Fruit fly (Drosophila melanogaster) Kc167 (cell line): Measurements from ENCODE around the gene Myo95E.

Experiments
- Myc ChIP-seq: fragments of >200 bp; optimal IDR thresholded peaks from 2 replicates; lab custom pipeline; 2017; ENCODE audit warnings: missing external identifiers
- Sin3A ChIP-seq: fragments of >200 bp; optimal IDR thresholded peaks from 2 replicates; lab custom pipeline; 2018; ENCODE audit warnings: missing external identifiers
- h ChIP-seq: fragments of >200 bp; optimal IDR thresholded peaks from 3 replicates; lab custom pipeline; 2018; ENCODE audit warnings: missing external identifiers
- insv ChIP-seq: fragments of >200 bp; optimal IDR thresholded peaks from 3 replicates; lab custom pipeline; 2018; ENCODE audit warnings: missing external identifiers
- psq ChIP-seq: fragments of >200 bp; optimal IDR thresholded peaks from 2 replicates; lab custom pipeline; 2017; ENCODE audit warnings: missing external identifiers
- ttk ChIP-seq: sonication (Bioruptor generic); optimal IDR thresholded peaks from 2 replicates; lab custom pipeline; 2017; ENCODE audit warnings: missing external identifiers

DNA sequence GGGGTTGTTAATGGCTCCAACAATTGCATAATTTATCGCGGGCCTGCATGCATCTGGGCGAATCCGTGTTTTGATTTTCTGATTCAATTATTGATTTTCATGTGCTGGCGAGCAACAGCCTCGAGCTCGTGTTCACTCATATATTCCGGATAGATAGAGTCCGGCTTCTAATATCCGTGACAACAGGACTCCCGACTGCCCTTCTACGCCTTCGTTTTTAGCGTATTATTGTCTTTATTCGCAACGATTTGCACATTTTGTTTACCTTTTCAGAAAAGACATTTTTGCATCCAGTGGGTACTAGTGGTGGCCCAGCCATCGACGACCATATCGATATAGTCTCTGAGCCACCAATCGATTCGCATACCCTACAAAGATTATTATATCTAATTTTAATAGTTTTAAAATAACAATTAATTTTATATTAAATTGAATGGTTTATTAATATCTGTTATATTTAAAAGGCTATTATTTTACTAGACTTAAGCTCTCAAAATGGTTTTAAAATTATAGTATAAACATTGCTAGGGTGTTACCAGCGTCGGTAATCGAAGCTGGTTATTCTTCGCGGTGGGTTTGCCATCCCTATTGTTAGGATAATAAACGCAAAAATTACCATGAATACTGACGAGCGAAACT, at the start of gene Myo95E, which contains the start of gene TBC1d7:
- TF ChIP-seq psq (lab: Kevin White, UChicago) (no peak), Sin3A (lab: Kevin White, UChicago) (no peak), Myc (no peak), insv (lab: Kevin White, UChicago) (no peak), ttk (lab: Kevin White, UChicago) (no peak), h (lab: Kevin White, UChicago) (no peak)
